Fruit fly (Drosophila melanogaster) whole organism, prepupa: Measurements from ENCODE around the gene CG18558.

Experiments used
- CG10631 ChIP-seq: fragments of 200-800 bp; sonication (Bioruptor generic); optimal IDR thresholded peaks from 2 replicates; lab custom pipeline; 2016; ENCODE audit warnings: missing biosample characterization, missing genetic modification characterization
- CG11294 ChIP-seq: fragments of 200-800 bp; sonication (Bioruptor generic); IDR thresholded peaks from 2 replicates; pipeline ENCODE4 v1.3.6; 2022; ENCODE audit warnings: missing biosample characterization, missing genetic modification characterization
- CG11902 ChIP-seq: fragments of 200-800 bp; sonication (Bioruptor generic); optimal IDR thresholded peaks from 3 replicates; lab custom pipeline; 2016; ENCODE audit warnings: missing biosample characterization, missing genetic modification characterization
- CG15336 ChIP-seq: fragments of 200-800 bp; sonication (Bioruptor generic); IDR thresholded peaks from 2 replicates; pipeline ENCODE4 v1.3.6; 2022; ENCODE audit warnings: missing biosample characterization, missing genetic modification characterization
- CG1621 ChIP-seq: fragments of 200-800 bp; sonication (Bioruptor generic); optimal IDR thresholded peaks from 3 replicates; lab custom pipeline; 2018; ENCODE audit warnings: missing biosample characterization, mild to moderate bottlenecking, missing genetic modification characterization
- CG3032 ChIP-seq: fragments of 200-800 bp; optimal IDR thresholded peaks from 2 replicates; lab custom pipeline; 2019; ENCODE audit warnings: missing biosample characterization, mild to moderate bottlenecking, missing genetic modification characterization, moderate library complexity
- CG32006 ChIP-seq: fragments of 200-800 bp; sonication (Bioruptor generic); optimal IDR thresholded peaks from 3 replicates; lab custom pipeline; 2017; ENCODE audit warnings: missing biosample characterization, mild to moderate bottlenecking, missing genetic modification characterization
- CG3919 ChIP-seq: fragments of 200-800 bp; sonication (Bioruptor generic); optimal IDR thresholded peaks from 3 replicates; lab custom pipeline; 2016; ENCODE audit warnings: missing biosample characterization, missing genetic modification characterization
- CG4318 ChIP-seq: fragments of 200-800 bp; sonication (Bioruptor generic); optimal IDR thresholded peaks from 3 replicates; lab custom pipeline; 2017; ENCODE audit warnings: missing biosample characterization, mild to moderate bottlenecking, missing genetic modification characterization
- CG6163 ChIP-seq: fragments of 200-800 bp; sonication (Bioruptor generic); IDR thresholded peaks from 3 replicates; pipeline ENCODE4 v1.3.6; 2022; ENCODE audit warnings: missing biosample characterization, missing genetic modification characterization
- CG6276 ChIP-seq: fragments of 200-800 bp; sonication (Bioruptor generic); optimal IDR thresholded peaks from 2 replicates; lab custom pipeline; 2017; ENCODE audit warnings: missing biosample characterization, mild to moderate bottlenecking, missing genetic modification characterization
- CG6854 ChIP-seq: fragments of 200-800 bp; sonication (Bioruptor generic); optimal IDR thresholded peaks from 2 replicates; lab custom pipeline; 2017; ENCODE audit warnings: missing biosample characterization, mild to moderate bottlenecking, missing genetic modification characterization
- CG8632 ChIP-seq: fragments of 200-800 bp; sonication (Bioruptor generic); optimal IDR thresholded peaks from 3 replicates; lab custom pipeline; 2016; ENCODE audit warnings: missing biosample characterization, missing genetic modification characterization
- Eip78C ChIP-seq: fragments of 200-800 bp; sonication (Bioruptor generic); peaks from one replicate; lab custom pipeline; 2016; ENCODE audit warnings: missing biosample characterization, missing genetic modification characterization
- Ets96B ChIP-seq: fragments of 200-800 bp; optimal IDR thresholded peaks from 2 replicates; lab custom pipeline; 2019; ENCODE audit warnings: missing biosample characterization, mild to moderate bottlenecking, missing genetic modification characterization, moderate library complexity
- Gug ChIP-seq: fragments of 200-800 bp; sonication (Bioruptor generic); IDR thresholded peaks from 2 replicates; pipeline ENCODE4 v1.3.6; 2022; ENCODE audit warnings: missing biosample characterization, missing genetic modification characterization
- Hr39 ChIP-seq: fragments of 200-800 bp; sonication (Bioruptor generic); optimal IDR thresholded peaks from 2 replicates; lab custom pipeline; 2016; ENCODE audit warnings: missing biosample characterization, missing genetic modification characterization
- Hr4 ChIP-seq: fragments of 200-800 bp; sonication (Bioruptor generic); optimal IDR thresholded peaks from 3 replicates; lab custom pipeline; 2016; ENCODE audit warnings: missing biosample characterization, missing genetic modification characterization
- Met ChIP-seq: fragments of 200-800 bp; sonication (Bioruptor generic); optimal IDR thresholded peaks from 3 replicates; lab custom pipeline; 2016; ENCODE audit warnings: missing biosample characterization, missing genetic modification characterization
- OdsH ChIP-seq: fragments of 200-800 bp; sonication (Bioruptor generic); optimal IDR thresholded peaks from 3 replicates; lab custom pipeline; 2016; ENCODE audit warnings: missing biosample characterization, missing genetic modification characterization
- Smox ChIP-seq: fragments of 200-800 bp; sonication (Bioruptor generic); optimal IDR thresholded peaks from 3 replicates; lab custom pipeline; 2016; ENCODE audit warnings: missing biosample characterization, missing genetic modification characterization
- Sox102F ChIP-seq: fragments of 200-800 bp; sonication (Bioruptor generic); optimal IDR thresholded peaks from 2 replicates; lab custom pipeline; 2016; ENCODE audit warnings: missing biosample characterization, mild to moderate bottlenecking, missing genetic modification characterization
- Sox14 ChIP-seq: fragments of 200-800 bp; sonication (Bioruptor generic); optimal IDR thresholded peaks from 3 replicates; lab custom pipeline; 2016; ENCODE audit warnings: missing biosample characterization, missing genetic modification characterization
- Sox15 ChIP-seq: fragments of 200-800 bp; sonication (Bioruptor generic); optimal IDR thresholded peaks from 3 replicates; lab custom pipeline; 2016; ENCODE audit warnings: missing biosample characterization, missing genetic modification characterization
- dsx ChIP-seq: fragments of 200-800 bp; optimal IDR thresholded peaks from 3 replicates; lab custom pipeline; 2019; ENCODE audit warnings: missing biosample characterization, mild to moderate bottlenecking, missing genetic modification characterization, moderate library complexity; ENCODE audit not compliant: poor library complexity, severe bottlenecking
- eg ChIP-seq: fragments of 200-800 bp; sonication (Bioruptor generic); IDR thresholded peaks from 3 replicates; pipeline ENCODE4 v1.3.6; 2022; ENCODE audit warnings: missing biosample characterization, missing genetic modification characterization
- esn ChIP-seq: fragments of 200-800 bp; sonication (Bioruptor generic); optimal IDR thresholded peaks from 2 replicates; lab custom pipeline; 2016; ENCODE audit warnings: missing biosample characterization, mild to moderate bottlenecking, missing genetic modification characterization, moderate library complexity
- fd59A ChIP-seq: fragments of 200-800 bp; sonication (Bioruptor generic); optimal IDR thresholded peaks from 2 replicates; lab custom pipeline; 2017; ENCODE audit warnings: missing biosample characterization, mild to moderate bottlenecking, missing genetic modification characterization, missing genetic modification reagents
- fd85E ChIP-seq: fragments of 200-800 bp; sonication (Bioruptor generic); optimal IDR thresholded peaks from 3 replicates; lab custom pipeline; 2016; ENCODE audit warnings: missing biosample characterization, missing genetic modification characterization
- net ChIP-seq: fragments of 200-800 bp; sonication (Bioruptor generic); optimal IDR thresholded peaks from 3 replicates; lab custom pipeline; 2016; ENCODE audit warnings: missing biosample characterization, missing genetic modification characterization
- pdm3 ChIP-seq: fragments of 200-800 bp; sonication (Bioruptor generic); optimal IDR thresholded peaks from 3 replicates; lab custom pipeline; 2016; ENCODE audit warnings: missing biosample characterization, missing genetic modification characterization
- salr ChIP-seq, 2 experiments: fragments of 200-800 bp; sonication (Bioruptor generic); optimal IDR thresholded peaks; 3 replicates each; lab custom pipeline; 2016 to 2018; ENCODE audit warnings: missing biosample characterization in 2 of 2, missing genetic modification characterization in 2 of 2, mild to moderate bottlenecking in 1 of 2
- spab ChIP-seq: fragments of 200-800 bp; sonication (Bioruptor generic); optimal IDR thresholded peaks from 2 replicates; lab custom pipeline; 2017; ENCODE audit warnings: missing biosample characterization, mild to moderate bottlenecking, missing genetic modification characterization, missing genetic modification reagents
- ss ChIP-seq, 2 experiments: fragments of 200-800 bp; sonication (Bioruptor generic); optimal IDR thresholded peaks; 2 replicates in 1 of 2; 3 replicates in 1 of 2; lab custom pipeline; 2017 to 2018; ENCODE audit warnings: mild to moderate bottlenecking in 2 of 2, missing biosample characterization in 2 of 2, missing genetic modification characterization in 2 of 2, moderate library complexity in 1 of 2
- svp ChIP-seq: fragments of 200-800 bp; sonication (Bioruptor generic); peaks from one replicate; lab custom pipeline; 2016; ENCODE audit warnings: missing biosample characterization, missing genetic modification characterization

Gene CG18558

DNA sequence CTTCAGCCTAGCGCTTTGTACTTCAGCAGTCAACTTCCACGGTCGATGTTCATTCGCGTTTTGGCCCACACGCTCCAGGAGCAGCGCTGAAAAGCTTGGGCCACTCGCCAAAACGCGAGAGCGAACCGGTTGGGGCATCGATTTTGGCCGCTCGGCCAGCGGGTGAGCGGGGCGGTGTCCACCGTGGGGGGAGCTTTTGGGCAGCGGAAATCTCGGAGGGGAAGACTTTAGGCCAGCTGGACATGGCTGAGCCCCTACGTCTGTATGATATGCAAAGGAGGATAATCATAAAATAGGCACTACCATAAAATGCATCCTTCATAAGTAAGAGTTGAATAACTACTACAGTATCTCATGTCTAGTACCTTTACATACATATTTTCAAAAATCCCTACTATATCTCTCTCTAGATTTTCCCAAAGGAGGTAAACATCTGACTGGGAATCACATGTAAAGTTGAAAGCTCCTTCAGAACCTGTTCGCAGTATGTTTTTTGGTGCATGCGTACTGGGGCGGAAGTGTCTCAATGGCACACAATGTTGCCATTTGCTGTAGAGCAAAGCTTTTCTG, 44.3 kb downstream of the CG18558 start, which contains the start of gene Syt1:
Syt1 (minus strand) TSS at position 71 of the 570 bp plus-strand sequence.
- TF ChIP-seq CG11902 (GFP tag; lab: Kevin White, UChicago) = no peak
- no peak for TF ChIP-seq CG3919 (GFP tag; lab: Kevin White, UChicago)
- no peak for TF ChIP-seq esn (GFP tag; lab: Kevin White, UChicago)
- TF ChIP-seq Ets96B = no peak
- no peak for TF ChIP-seq CG11294 (GFP tag; lab: Robert Waterston, UW)
- no peak for TF ChIP-seq spab
- TF ChIP-seq Eip78C (GFP tag; lab: Kevin White, UChicago) = peak; percentile 66
- no peak for TF ChIP-seq CG6854 (GFP tag; lab: Kevin White, UChicago)
- no peak for TF ChIP-seq fd85E (GFP tag; lab: Kevin White, UChicago)
- TF ChIP-seq CG15336 (GFP tag; lab: Robert Waterston, UW) = peak; percentile 18; the same call in 1 of the 2 replicates
- TF ChIP-seq CG4318 = no peak
- TF ChIP-seq CG8632 (GFP tag; lab: Kevin White, UChicago) = no peak
- TF ChIP-seq eg (GFP tag; lab: Robert Waterston, UW) = 0 out of 3 replicates have a peak, but pooled peaks have one; percentile 13
- TF ChIP-seq CG6163 (GFP tag; lab: Robert Waterston, UW) = peak; percentile 51; the same call in 1 of the 3 replicates
- TF ChIP-seq fd59A = no peak
- peak; percentile 28 for TF ChIP-seq dsx
- TF ChIP-seq Sox102F (GFP tag; lab: Kevin White, UChicago) = no peak
- TF ChIP-seq Hr4 (GFP tag; lab: Kevin White, UChicago) = peak; percentile 8
- TF ChIP-seq Gug (GFP tag; lab: Robert Waterston, UW) = no peak
- TF ChIP-seq svp = peak; percentile 28
- TF ChIP-seq salr (GFP tag; optimal IDR thresholded peaks at IDR 0.05; lab: Kevin White, UChicago) = no peak
- no peak for TF ChIP-seq Sox14 (GFP tag; lab: Kevin White, UChicago)
- TF ChIP-seq net = no peak
- no peak for TF ChIP-seq pdm3 (GFP tag; lab: Kevin White, UChicago)
- TF ChIP-seq CG3032 (tag; lab: Kevin White, UChicago) = no peak
- TF ChIP-seq CG1621 (tag; lab: Kevin White, UChicago) = no peak
- no peak for TF ChIP-seq Smox (GFP tag; lab: Kevin White, UChicago)
- TF ChIP-seq CG10631 (GFP tag; lab: Kevin White, UChicago) = no peak

DNA sequence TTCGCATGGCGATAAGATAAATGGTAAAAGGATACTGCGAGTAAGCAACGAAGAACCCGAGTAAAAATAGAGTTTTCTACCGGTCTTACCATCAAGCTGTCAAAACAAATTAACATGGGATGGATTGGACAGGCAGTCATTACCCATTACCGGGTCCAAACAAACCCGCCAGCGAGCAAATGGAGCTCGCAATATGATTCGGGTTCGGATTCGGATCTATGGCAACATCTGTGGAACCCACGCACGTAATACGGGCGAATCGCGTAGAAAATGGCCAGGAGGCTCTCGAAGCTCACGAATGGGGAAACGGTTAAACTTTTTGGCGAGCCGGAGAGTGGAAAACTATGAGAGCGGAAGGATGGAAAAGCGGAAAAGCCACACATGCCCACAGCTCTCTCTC, 47.1 kb downstream of the CG18558 start:
- TF ChIP-seq Sox15 (GFP tag; lab: Kevin White, UChicago) (no peak), CG6276 (GFP tag; lab: Kevin White, UChicago) (no peak), CG15336 (GFP tag; lab: Robert Waterston, UW) (no peak), Met (GFP tag; lab: Kevin White, UChicago) (no peak), ss (GFP tag; optimal IDR thresholded peaks at IDR 0.05; lab: Kevin White, UChicago) (no peak), CG32006 (GFP tag; lab: Kevin White, UChicago) (no peak), eg (GFP tag; lab: Robert Waterston, UW) (no peak), Hr39 (GFP tag; lab: Kevin White, UChicago) (no peak), OdsH (GFP tag; lab: Kevin White, UChicago) (no peak)
- TF ChIP-seq, all 60 proteins: peak for 0
